Fruit fly (Drosophila melanogaster): Measurements from ENCODE around the gene HemK2.

HemK2 gene

DNA sequence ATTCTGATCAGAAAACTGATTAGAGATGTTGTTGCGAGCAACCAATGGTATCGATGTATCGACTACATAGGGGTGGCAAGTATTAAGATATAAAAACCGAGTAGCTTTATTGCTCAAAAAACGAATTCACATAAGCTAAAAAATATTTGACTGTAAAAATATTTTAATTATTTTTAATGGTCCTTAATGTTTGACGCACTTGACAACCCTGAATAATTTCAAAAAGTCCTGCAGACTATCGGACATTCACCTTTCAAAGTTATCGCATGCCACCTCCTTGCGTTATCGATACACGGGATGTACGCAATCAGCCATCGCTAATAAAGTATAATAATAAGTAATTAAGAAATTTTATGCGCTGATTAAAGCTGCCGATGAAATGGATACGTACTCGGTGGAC lies at the start of gene HemK2, which contains the start of the genes Snapin and Tnpo-SR:
TSS of gene HemK2 (minus strand) at position 24 of the 400 bp plus-strand sequence.
TSS of gene Snapin (minus strand) at position 24 of the 400 bp plus-strand sequence.
TSS of gene Tnpo-SR (plus strand) at position 271 of the 400 bp plus-strand sequence.
- TF ChIP-seq CG4496 (GFP tag; IDR thresholded peaks at IDR 0.05) (peak; percentile 96), D1 (tag; optimal IDR thresholded peaks at IDR 0.05) (no peak), CG13204 (GFP tag; optimal IDR thresholded peaks at IDR 0.05) (no peak), CG9948 (tag; optimal IDR thresholded peaks at IDR 0.05) (peak; percentile 81), CG8301 (tag; optimal IDR thresholded peaks at IDR 0.05) (peak; percentile 78), CG12605 (GFP tag; IDR thresholded peaks at IDR 0.05) (peak; percentile 68), gl (tag; optimal IDR thresholded peaks at IDR 0.05) (peak; percentile 27), CG15710 (tag; optimal IDR thresholded peaks at IDR 0.05) (peak; percentile 89), Pif1B (GFP tag; optimal IDR thresholded peaks at IDR 0.05) (peak; percentile 86), Snoo (tag; optimal IDR thresholded peaks at IDR 0.05) (peak; percentile 89), CG34367 (tag; optimal IDR thresholded peaks at IDR 0.05) (peak; percentile 81), CG32121 (GFP tag; IDR thresholded peaks at IDR 0.05) (peak; percentile 87), CG10348 (GFP tag; IDR thresholded peaks at IDR 0.05) (peak; percentile 64), fd96Ca (GFP tag; IDR thresholded peaks at IDR 0.05) (peak; percentile 91), CG8159 (tag; optimal IDR thresholded peaks at IDR 0.05) (peak; percentile 87), EcR (GFP tag; optimal IDR thresholded peaks at IDR 0.05) (peak; percentile 100), Pif1A (GFP tag; optimal IDR thresholded peaks at IDR 0.05) (peak; percentile 86), Ets98B (GFP tag; IDR thresholded peaks at IDR 0.05) (peak; percentile 89), CG17806 (tag; optimal IDR thresholded peaks at IDR 0.05) (peak; percentile 87), CG14655 (GFP tag; optimal IDR thresholded peaks at IDR 0.05) (no peak), rn (GFP tag; IDR thresholded peaks at IDR 0.05) (peak; percentile 88)

DNA sequence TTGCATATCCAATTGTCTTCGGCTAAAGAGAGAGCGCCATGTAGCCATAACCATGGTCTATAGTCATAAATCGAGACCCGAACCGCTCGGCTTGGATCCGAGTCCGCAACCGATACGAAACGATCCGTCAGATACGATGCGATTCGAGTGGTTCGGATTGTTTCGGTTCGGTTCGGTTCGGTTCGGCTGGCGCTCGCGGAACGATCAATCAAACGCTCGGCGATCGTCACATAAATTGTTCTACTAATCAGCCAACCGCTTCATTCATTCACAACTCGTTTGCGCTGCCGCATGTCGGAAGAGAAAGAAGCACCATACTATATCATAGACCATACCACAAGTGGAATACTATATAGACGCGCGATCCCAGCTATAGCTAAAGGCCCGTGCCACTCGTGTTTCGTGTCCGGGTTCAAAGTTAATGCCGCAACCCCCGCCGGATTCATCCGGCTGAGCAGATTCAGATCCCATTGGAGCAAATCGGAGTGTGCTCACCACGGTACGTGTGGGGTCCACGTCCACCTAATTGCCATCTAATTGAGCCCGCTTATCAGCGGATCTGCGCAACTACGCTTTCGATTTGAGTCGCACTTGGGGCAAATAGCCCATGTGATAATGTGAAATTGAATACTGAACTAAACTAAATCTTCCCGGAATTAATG lies 48.7 kb upstream of the HemK2 start:
- TF ChIP-seq CG9948 (tag; optimal IDR thresholded peaks at IDR 0.05) (no peak), CG15710 (tag; optimal IDR thresholded peaks at IDR 0.05) (no peak), CG10348 (GFP tag; IDR thresholded peaks at IDR 0.05) (no peak), Snoo (tag; optimal IDR thresholded peaks at IDR 0.05) (no peak), CG32121 (GFP tag; IDR thresholded peaks at IDR 0.05) (no peak), gl (tag; optimal IDR thresholded peaks at IDR 0.05) (no peak), D1 (tag; optimal IDR thresholded peaks at IDR 0.05) (no peak), rn (GFP tag; IDR thresholded peaks at IDR 0.05) (no peak), Pif1A (GFP tag; optimal IDR thresholded peaks at IDR 0.05) (no peak), CG14655 (GFP tag; optimal IDR thresholded peaks at IDR 0.05) (no peak), fd96Ca (GFP tag; IDR thresholded peaks at IDR 0.05) (no peak), CG8301 (tag; optimal IDR thresholded peaks at IDR 0.05) (no peak), CG4496 (GFP tag; IDR thresholded peaks at IDR 0.05) (peak; percentile 67), CG8159 (tag; optimal IDR thresholded peaks at IDR 0.05) (no peak), CG17806 (tag; optimal IDR thresholded peaks at IDR 0.05) (no peak), CG34367 (tag; optimal IDR thresholded peaks at IDR 0.05) (no peak), Ets98B (GFP tag; IDR thresholded peaks at IDR 0.05) (peak; percentile 37; the same call in 1 of the 2 replicates), CG12605 (GFP tag; IDR thresholded peaks at IDR 0.05) (peak; percentile 44), Pif1B (GFP tag; optimal IDR thresholded peaks at IDR 0.05) (no peak), CG13204 (GFP tag; optimal IDR thresholded peaks at IDR 0.05) (peak; percentile 54), EcR (GFP tag; optimal IDR thresholded peaks at IDR 0.05) (no peak)

DNA sequence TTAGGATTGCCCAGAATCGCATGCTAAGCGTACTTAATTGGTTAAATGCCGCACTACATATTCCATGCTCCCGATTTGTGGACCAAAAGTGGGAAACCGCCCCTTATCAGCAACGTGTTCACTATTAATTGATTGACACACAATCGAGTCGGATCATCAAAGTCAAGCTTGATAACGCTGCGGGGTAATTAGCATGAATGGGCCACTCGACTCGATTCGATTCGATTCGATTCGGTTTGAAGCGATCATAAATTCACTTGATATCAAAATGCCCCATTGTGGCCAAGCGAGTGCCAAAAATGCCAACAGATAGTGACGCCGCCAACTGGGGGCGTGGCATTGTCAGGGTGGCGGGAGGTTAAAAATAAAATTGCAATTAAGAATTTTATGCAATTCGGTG lies 48.1 kb upstream of the HemK2 start:
- TF ChIP-seq CG9948 (tag; optimal IDR thresholded peaks at IDR 0.05): no peak
- no peak for TF ChIP-seq CG13204 (GFP tag; optimal IDR thresholded peaks at IDR 0.05)
- no peak for TF ChIP-seq CG8159 (tag; optimal IDR thresholded peaks at IDR 0.05)
- TF ChIP-seq CG10348 (GFP tag; IDR thresholded peaks at IDR 0.05): no peak
- TF ChIP-seq CG12605 (GFP tag; IDR thresholded peaks at IDR 0.05): no peak
- TF ChIP-seq CG34367 (tag; optimal IDR thresholded peaks at IDR 0.05): no peak
- TF ChIP-seq fd96Ca (GFP tag; IDR thresholded peaks at IDR 0.05): no peak
- no peak for TF ChIP-seq CG14655 (GFP tag; optimal IDR thresholded peaks at IDR 0.05)
- no peak for TF ChIP-seq CG32121 (GFP tag; IDR thresholded peaks at IDR 0.05)
- TF ChIP-seq gl (tag; optimal IDR thresholded peaks at IDR 0.05): no peak
- no peak for TF ChIP-seq CG15710 (tag; optimal IDR thresholded peaks at IDR 0.05)

DNA sequence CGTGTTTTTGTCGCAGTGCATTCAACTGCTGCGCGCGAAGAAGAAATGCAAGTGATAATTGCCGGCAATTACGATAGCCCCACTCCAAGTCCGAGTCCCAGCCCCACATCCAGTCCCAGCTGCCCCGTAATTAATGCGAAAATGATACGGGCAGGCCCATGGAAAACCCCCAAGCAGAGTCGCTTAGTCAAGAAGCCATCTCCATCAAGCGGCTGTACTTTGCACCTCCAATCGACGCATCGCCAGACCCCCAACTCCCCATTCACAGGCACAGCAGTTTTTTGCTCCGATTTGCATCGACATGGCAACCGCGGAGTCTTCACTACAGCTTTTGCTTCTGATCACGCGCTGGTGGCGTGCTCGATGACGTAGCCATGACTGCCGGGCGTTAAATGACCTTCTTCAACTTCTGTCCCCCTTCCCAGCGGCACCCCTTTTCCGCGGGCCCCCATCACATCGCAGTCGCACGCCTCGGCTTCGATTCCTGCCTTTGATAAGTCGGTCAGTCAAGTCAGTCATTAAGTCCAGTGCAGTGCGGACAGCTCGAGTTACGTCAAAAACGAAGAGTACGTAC lies 46.8 kb upstream of the HemK2 start:
- no peak for TF ChIP-seq CG10348 (GFP tag; IDR thresholded peaks at IDR 0.05)
- peak; percentile 95 for TF ChIP-seq EcR (GFP tag; optimal IDR thresholded peaks at IDR 0.05)
- TF ChIP-seq Pif1A (GFP tag; optimal IDR thresholded peaks at IDR 0.05): peak; percentile 21
- TF ChIP-seq rn (GFP tag; IDR thresholded peaks at IDR 0.05): no peak
- no peak for TF ChIP-seq D1 (tag; optimal IDR thresholded peaks at IDR 0.05)
- TF ChIP-seq CG8159 (tag; optimal IDR thresholded peaks at IDR 0.05): peak; percentile 30
- no peak for TF ChIP-seq CG32121 (GFP tag; IDR thresholded peaks at IDR 0.05)
- TF ChIP-seq Ets98B (GFP tag; IDR thresholded peaks at IDR 0.05): peak; percentile 44; the same call in 1 of the 2 replicates
- TF ChIP-seq CG4496 (GFP tag; IDR thresholded peaks at IDR 0.05): 0 out of 3 replicates have a peak, but pooled peaks have one; percentile 38
- TF ChIP-seq CG12605 (GFP tag; IDR thresholded peaks at IDR 0.05): no peak
- TF ChIP-seq CG8301 (tag; optimal IDR thresholded peaks at IDR 0.05): peak; percentile 17
- peak; percentile 91 for TF ChIP-seq CG13204 (GFP tag; optimal IDR thresholded peaks at IDR 0.05)
- TF ChIP-seq Pif1B (GFP tag; optimal IDR thresholded peaks at IDR 0.05): peak; percentile 20
- TF ChIP-seq CG34367 (tag; optimal IDR thresholded peaks at IDR 0.05): peak; percentile 34
- TF ChIP-seq CG9948 (tag; optimal IDR thresholded peaks at IDR 0.05): no peak
- peak; percentile 88 for TF ChIP-seq gl (tag; optimal IDR thresholded peaks at IDR 0.05)
- TF ChIP-seq CG17806 (tag; optimal IDR thresholded peaks at IDR 0.05): no peak
- TF ChIP-seq CG14655 (GFP tag; optimal IDR thresholded peaks at IDR 0.05): peak; percentile 45
- peak; percentile 1 for TF ChIP-seq CG15710 (tag; optimal IDR thresholded peaks at IDR 0.05)
- TF ChIP-seq Snoo (tag; optimal IDR thresholded peaks at IDR 0.05): peak; percentile 29
- no peak for TF ChIP-seq fd96Ca (GFP tag; IDR thresholded peaks at IDR 0.05)
